Fruit fly (Drosophila melanogaster): ENCODE data around the gene Fbp1.

DNA sequence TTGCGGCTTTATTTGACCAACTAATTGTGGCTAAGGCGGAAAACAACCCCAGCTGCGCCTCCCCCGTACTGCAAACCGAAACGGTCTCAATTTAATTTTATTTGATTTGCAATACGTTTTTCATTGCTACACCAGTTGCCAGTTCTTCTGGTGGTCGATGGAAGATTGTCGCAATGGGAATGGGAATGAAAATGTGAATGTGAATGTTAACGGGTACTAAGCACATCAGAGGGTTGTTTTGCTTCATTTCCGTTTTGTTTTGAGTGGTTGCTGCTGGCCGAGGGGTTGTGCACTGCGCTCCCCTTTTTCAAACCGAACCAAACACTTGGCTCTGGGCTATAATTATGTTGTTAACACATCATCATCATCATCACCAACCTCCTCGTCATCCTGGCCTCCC, 16.2 kb upstream of the Fbp1 start:
- no peak for TF ChIP-seq CG8478 (optimal IDR thresholded peaks at IDR 0.05)
- no peak for TF ChIP-seq CTCF (optimal IDR thresholded peaks at IDR 0.05)

Data from S2 (cell line).